Fruit fly (Drosophila melanogaster): ENCODE data around the gene mtgo.

mtgo gene

DNA sequence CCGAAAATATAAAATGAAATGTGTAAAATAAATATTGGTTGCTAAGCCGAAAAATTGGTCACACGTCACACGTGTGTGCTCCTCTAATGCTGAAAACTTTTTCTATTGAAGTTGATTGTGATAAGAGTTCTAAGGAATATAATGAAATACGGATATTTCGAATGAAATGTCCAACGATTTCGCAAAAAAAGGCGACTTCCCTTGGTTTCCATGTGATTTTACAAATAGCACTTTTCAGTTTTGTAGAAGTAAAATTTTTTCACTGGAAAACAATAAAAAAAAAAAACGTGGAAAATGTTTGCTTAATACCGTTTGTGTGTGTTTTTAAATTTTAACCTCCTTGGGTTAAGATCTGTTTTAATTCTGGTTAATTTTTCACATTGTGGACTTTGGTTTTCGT, 18.2 kb upstream of the mtgo start:
- TF ChIP-seq h (GFP tag; optimal IDR thresholded peaks at IDR 0.05) = no peak
- TF ChIP-seq Dfd (GFP tag; optimal IDR thresholded peaks at IDR 0.05) = no peak
- TF ChIP-seq dl (GFP tag; optimal IDR thresholded peaks at IDR 0.05; ENCODE audit: insufficient read depth in 1 of 2, partially characterized antibody in 2 of 2) = no peak
- TF ChIP-seq woc (GFP tag; optimal IDR thresholded peaks at IDR 0.05) = no peak
- no peak for TF ChIP-seq N (GFP tag; optimal IDR thresholded peaks at IDR 0.05)
- TF ChIP-seq jim (GFP tag; optimal IDR thresholded peaks at IDR 0.05) = no peak
- TF ChIP-seq CrebA (GFP tag; optimal IDR thresholded peaks at IDR 0.05; ENCODE audit: borderline replicate concordance) = no peak
- peak; percentile 29 for TF ChIP-seq fru (GFP tag; optimal IDR thresholded peaks at IDR 0.05)
- TF ChIP-seq Rel (GFP tag; optimal IDR thresholded peaks at IDR 0.05) = no peak
- TF ChIP-seq Rel (tag; optimal IDR thresholded peaks at IDR 0.05) = no peak
- TF ChIP-seq CG9705 (GFP tag; optimal IDR thresholded peaks at IDR 0.05) = peak; percentile 11
- peak; percentile 22 for TF ChIP-seq sv (GFP tag; optimal IDR thresholded peaks at IDR 0.05)
- no peak for TF ChIP-seq GATAd (GFP tag; optimal IDR thresholded peaks at IDR 0.05)
- TF ChIP-seq Dif (GFP tag; optimal IDR thresholded peaks at IDR 0.05; ENCODE audit: partially characterized antibody) = no peak
- TF ChIP-seq HLH106 (tag; optimal IDR thresholded peaks at IDR 0.05) = peak; percentile 57
- TF ChIP-seq Sp1 (GFP tag; optimal IDR thresholded peaks at IDR 0.05) = peak; percentile 31
- peak; percentile 41 for TF ChIP-seq ey (GFP tag; optimal IDR thresholded peaks at IDR 0.05)
- no peak for TF ChIP-seq Vsx2 (GFP tag; optimal IDR thresholded peaks at IDR 0.05; ENCODE audit: partially characterized antibody)
- no peak for TF ChIP-seq pan (optimal IDR thresholded peaks at IDR 0.05)
- no peak for TF ChIP-seq Myc (optimal IDR thresholded peaks at IDR 0.05)
- no peak for TF ChIP-seq usp (GFP tag; optimal IDR thresholded peaks at IDR 0.05)
- no peak for TF ChIP-seq sage (GFP tag; optimal IDR thresholded peaks at IDR 0.05)
- TF ChIP-seq dmrt93B (GFP tag; optimal IDR thresholded peaks at IDR 0.05) = peak; percentile 49
- no peak for TF ChIP-seq Jra (GFP tag; optimal IDR thresholded peaks at IDR 0.05)
- peak; percentile 50 for TF ChIP-seq Hnf4 (GFP tag; optimal IDR thresholded peaks at IDR 0.05)
- no peak for TF ChIP-seq br (GFP tag; optimal IDR thresholded peaks at IDR 0.05)
- no peak for TF ChIP-seq Abd-B (GFP tag; optimal IDR thresholded peaks at IDR 0.05)
- no peak for TF ChIP-seq brk (GFP tag; optimal IDR thresholded peaks at IDR 0.05)
- no peak for TF ChIP-seq Hr78 (GFP tag; optimal IDR thresholded peaks at IDR 0.05)
- no peak for TF ChIP-seq lola (GFP tag; optimal IDR thresholded peaks at IDR 0.05)
- no peak for TF ChIP-seq Mio (GFP tag; optimal IDR thresholded peaks at IDR 0.05)
- TF ChIP-seq rgr (GFP tag; optimal IDR thresholded peaks at IDR 0.05) = no peak
- no peak for TF ChIP-seq CG32264 (GFP tag; optimal IDR thresholded peaks at IDR 0.05)
- TF ChIP-seq dsf (GFP tag; optimal IDR thresholded peaks at IDR 0.05; ENCODE audit: borderline replicate concordance) = no peak
- peak; percentile 12 for TF ChIP-seq OdsH (GFP tag; optimal IDR thresholded peaks at IDR 0.05)
- no peak for TF ChIP-seq psq (GFP tag; optimal IDR thresholded peaks at IDR 0.05)
- TF ChIP-seq foxo (GFP tag; optimal IDR thresholded peaks at IDR 0.05) = peak in 1 of 2 experiments; percentile 52
- peak; percentile 74 for TF ChIP-seq tai (GFP tag; optimal IDR thresholded peaks at IDR 0.05)
- TF ChIP-seq Hr83 (GFP tag; optimal IDR thresholded peaks at IDR 0.05; ENCODE audit: poor library complexity, severe bottlenecking) = no peak

DNA sequence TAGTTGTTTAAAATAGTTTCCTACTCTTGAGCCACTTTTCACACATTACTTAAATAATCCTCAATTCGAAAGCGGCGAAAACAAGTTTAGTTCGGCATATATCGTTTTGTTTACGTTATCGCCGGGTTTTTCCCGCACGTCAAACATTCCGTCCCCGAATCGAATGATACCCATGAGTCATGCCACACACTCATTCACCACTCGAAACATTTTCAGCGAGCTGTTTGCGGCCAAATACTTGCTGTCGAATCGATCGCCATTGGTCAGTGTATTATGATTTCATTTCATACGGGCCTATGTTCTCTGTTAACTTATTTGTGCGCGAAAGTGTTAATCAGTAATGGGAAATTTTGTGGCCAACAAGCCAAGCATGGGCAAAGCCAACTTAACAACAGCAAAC, 16.3 kb upstream of the mtgo start:
- TF ChIP-seq HLH106 (tag; optimal IDR thresholded peaks at IDR 0.05) (no peak), woc (GFP tag; optimal IDR thresholded peaks at IDR 0.05) (no peak), dsf (GFP tag; optimal IDR thresholded peaks at IDR 0.05; ENCODE audit: borderline replicate concordance) (no peak), Dfd (GFP tag; optimal IDR thresholded peaks at IDR 0.05) (no peak), ey (GFP tag; optimal IDR thresholded peaks at IDR 0.05) (no peak), Jra (GFP tag; optimal IDR thresholded peaks at IDR 0.05) (no peak), foxo (GFP tag; optimal IDR thresholded peaks at IDR 0.05) (no peak), sage (GFP tag; optimal IDR thresholded peaks at IDR 0.05) (no peak), sv (GFP tag; optimal IDR thresholded peaks at IDR 0.05) (no peak), fru (GFP tag; optimal IDR thresholded peaks at IDR 0.05) (no peak), Myc (optimal IDR thresholded peaks at IDR 0.05) (no peak), dl (GFP tag; optimal IDR thresholded peaks at IDR 0.05; ENCODE audit: insufficient read depth in 1 of 2, partially characterized antibody in 2 of 2) (peak in 1 of 2 experiments; percentile 44), CG9705 (GFP tag; optimal IDR thresholded peaks at IDR 0.05) (no peak), CrebA (GFP tag; optimal IDR thresholded peaks at IDR 0.05; ENCODE audit: borderline replicate concordance) (no peak), tai (GFP tag; optimal IDR thresholded peaks at IDR 0.05) (no peak), Vsx2 (GFP tag; optimal IDR thresholded peaks at IDR 0.05; ENCODE audit: partially characterized antibody) (no peak), psq (GFP tag; optimal IDR thresholded peaks at IDR 0.05) (peak; percentile 1), h (GFP tag; optimal IDR thresholded peaks at IDR 0.05) (no peak), Rel (GFP tag; optimal IDR thresholded peaks at IDR 0.05) (no peak), Rel (tag; optimal IDR thresholded peaks at IDR 0.05) (peak; percentile 90), usp (GFP tag; optimal IDR thresholded peaks at IDR 0.05) (no peak), Sp1 (GFP tag; optimal IDR thresholded peaks at IDR 0.05) (no peak), OdsH (GFP tag; optimal IDR thresholded peaks at IDR 0.05) (no peak), Dif (GFP tag; optimal IDR thresholded peaks at IDR 0.05; ENCODE audit: partially characterized antibody) (no peak)

Measured in whole organism, wandering third instar larva.